Worm (Caenorhabditis elegans) whole organism, young adult: Measurements from ENCODE around the gene C34B4.4.
A peak's percentile ranks its signal among the peaks of the same experiment; 100 is the strongest.

Experiments used
- B0019.2 ChIP-seq: fragments of 200-800 bp; sonication (Bioruptor generic); conservative IDR thresholded peaks from 2 replicates; pipeline ENCODE4 v1.3.6; 2022; ENCODE audit warnings: missing genetic modification reagents, missing genetic modification characterization, missing compliant biosample characterization
- B0035.1 ChIP-seq: sonication (generic microtip); optimal IDR thresholded peaks from 2 replicates; lab custom pipeline; 2016; ENCODE audit warnings: missing genetic modification characterization, mild to moderate bottlenecking, missing compliant biosample characterization, missing genotype, missing genetic modification reagents
- B0261.1 ChIP-seq: sonication (generic microtip); optimal IDR thresholded peaks from 2 replicates; lab custom pipeline; 2016; ENCODE audit warnings: mild to moderate bottlenecking, missing genetic modification characterization, moderate library complexity, missing compliant biosample characterization
- F10E7.11 ChIP-seq: sonication (generic microtip); optimal IDR thresholded peaks from 2 replicates; lab custom pipeline; 2017; ENCODE audit warnings: mild to moderate bottlenecking, missing genetic modification characterization, moderate library complexity, missing compliant biosample characterization
- F37B4.10 ChIP-seq: fragments of 200-800 bp; sonication (Bioruptor generic); IDR thresholded peaks from 2 replicates; pipeline ENCODE4 v1.3.6; 2022; ENCODE audit warnings: missing genetic modification characterization, missing compliant biosample characterization
- K11D2.4 ChIP-seq: fragments of 200-800 bp; sonication (Bioruptor generic); IDR thresholded peaks from 2 replicates; pipeline ENCODE4 v1.3.6; 2022; ENCODE audit warnings: missing genetic modification reagents, missing genetic modification characterization, missing compliant biosample characterization
- K12H6.12 ChIP-seq: fragments of 200-800 bp; sonication (Bioruptor generic); optimal IDR thresholded peaks from 2 replicates; lab custom pipeline; 2018; ENCODE audit warnings: mild to moderate bottlenecking, missing genetic modification characterization, missing compliant biosample characterization
- T26A5.8 ChIP-seq: sonication (generic microtip); optimal IDR thresholded peaks from 2 replicates; lab custom pipeline; 2016; ENCODE audit warnings: missing genetic modification characterization, missing compliant biosample characterization
- Y53G8AR.9 ChIP-seq: fragments of 200-800 bp; sonication (Bioruptor generic); conservative IDR thresholded peaks from 2 replicates; pipeline ENCODE4 v1.3.6; 2022; ENCODE audit warnings: missing genetic modification reagents, missing genetic modification characterization, missing compliant biosample characterization
- Y67H2A.10 ChIP-seq: fragments of 200-800 bp; sonication (Bioruptor generic); conservative IDR thresholded peaks from 2 replicates; pipeline ENCODE4 v1.3.6; 2022; ENCODE audit warnings: missing genetic modification reagents, missing genetic modification characterization, missing compliant biosample characterization
- aptf-3 ChIP-seq: fragments of 200-800 bp; sonication (Bioruptor generic); IDR thresholded peaks from 2 replicates; pipeline ENCODE4 v1.3.6; 2022; ENCODE audit warnings: missing genetic modification characterization, missing compliant biosample characterization
- attf-3 ChIP-seq: fragments of 200-800 bp; sonication (Bioruptor generic); conservative IDR thresholded peaks from 2 replicates; pipeline ENCODE4 v1.3.6; 2022; ENCODE audit warnings: missing genetic modification reagents, missing genetic modification characterization, missing compliant biosample characterization
- ceh-58 ChIP-seq: fragments of 200-800 bp; sonication (Bioruptor generic); IDR thresholded peaks from 2 replicates; pipeline ENCODE4 v1.3.6; 2022; ENCODE audit warnings: missing genetic modification characterization, missing compliant biosample characterization
- die-1 ChIP-seq: sonication (generic microtip); optimal IDR thresholded peaks from 2 replicates; lab custom pipeline; 2016; ENCODE audit warnings: missing genotype, mild to moderate bottlenecking, missing genetic modification characterization, missing compliant biosample characterization
- dpff-1 ChIP-seq: sonication (generic microtip); optimal IDR thresholded peaks from 2 replicates; lab custom pipeline; 2017; ENCODE audit warnings: mild to moderate bottlenecking, missing genetic modification characterization, missing compliant biosample characterization
- efl-1 ChIP-seq: fragments of 150-350 bp; optimal IDR thresholded peaks from 2 replicates; lab custom pipeline; 2014; ENCODE audit warnings: missing biosample characterization, missing genetic modification reagents, missing genetic modification characterization
- egl-18 ChIP-seq: fragments of 200-800 bp; sonication (Bioruptor generic); IDR thresholded peaks from 2 replicates; pipeline ENCODE4 v1.3.6; 2022; ENCODE audit warnings: missing genetic modification reagents, missing genetic modification characterization, missing compliant biosample characterization
- hlh-12 ChIP-seq: sonication (generic microtip); optimal IDR thresholded peaks from 2 replicates; lab custom pipeline; 2016; ENCODE audit warnings: missing genetic modification characterization, missing compliant biosample characterization
- hlh-26 ChIP-seq: fragments of 200-800 bp; sonication (Bioruptor generic); conservative IDR thresholded peaks from 2 replicates; pipeline ENCODE4 v1.3.6; 2022; ENCODE audit warnings: missing genetic modification reagents, missing genetic modification characterization, missing compliant biosample characterization
- nfyb-1 ChIP-seq: fragments of 200-800 bp; sonication (Bioruptor generic); IDR thresholded peaks from 2 replicates; pipeline ENCODE4 v1.3.6; 2022; ENCODE audit warnings: missing genetic modification reagents, missing genetic modification characterization, missing compliant biosample characterization
- pbrm-1 ChIP-seq: fragments of 200-800 bp; sonication (Bioruptor generic); IDR thresholded peaks from 2 replicates; pipeline ENCODE4 v1.3.6; 2022; ENCODE audit warnings: missing genetic modification reagents, missing genetic modification characterization, missing compliant biosample characterization
- snpc-1.1 ChIP-seq: sonication (generic microtip); optimal IDR thresholded peaks from 2 replicates; lab custom pipeline; 2017; ENCODE audit warnings: missing genetic modification characterization, mild to moderate bottlenecking, missing compliant biosample characterization, antibody characterized with exemption, moderate library complexity, missing genotype, missing genetic modification reagents; ENCODE audit not compliant: insufficient read depth
- tbx-9 ChIP-seq: sonication (generic microtip); optimal IDR thresholded peaks from 2 replicates; lab custom pipeline; 2016; ENCODE audit warnings: borderline replicate concordance, missing genetic modification characterization, inconsistent platforms, missing compliant biosample characterization
- tlf-1 ChIP-seq: fragments of 200-800 bp; sonication (Bioruptor generic); optimal IDR thresholded peaks from 2 replicates; lab custom pipeline; 2018; ENCODE audit warnings: mild to moderate bottlenecking, missing genetic modification characterization, missing compliant biosample characterization
- unc-62 ChIP-seq: fragments of 150-350 bp; optimal IDR thresholded peaks from 2 replicates; lab custom pipeline; 2014; ENCODE audit warnings: missing biosample characterization, missing genetic modification reagents, missing genetic modification characterization
- xnd-1 ChIP-seq: sonication (generic microtip); optimal IDR thresholded peaks from 2 replicates; lab custom pipeline; 2016; ENCODE audit warnings: missing genotype, missing genetic modification reagents, missing genetic modification characterization, missing compliant biosample characterization
- zfh-2 ChIP-seq: fragments of 200-800 bp; sonication (Bioruptor generic); conservative IDR thresholded peaks from 2 replicates; pipeline ENCODE4 v1.3.6; 2022; ENCODE audit warnings: missing genetic modification reagents, missing genetic modification characterization, missing compliant biosample characterization
- zim-3 ChIP-seq: sonication (generic microtip); optimal IDR thresholded peaks from 2 replicates; lab custom pipeline; 2017; ENCODE audit warnings: mild to moderate bottlenecking, missing genetic modification characterization, moderate library complexity, missing compliant biosample characterization

The C34B4.4 gene

ce11 chrV:13095654-13096053, 5.4 kb downstream of the C34B4.4 start, which contains the start of gene C34B4.5 (continued):
- TF ChIP-seq hlh-26 (no peak), unc-62 (no peak)
- TF ChIP-seq, all 124 proteins: peak for 0

DNA sequence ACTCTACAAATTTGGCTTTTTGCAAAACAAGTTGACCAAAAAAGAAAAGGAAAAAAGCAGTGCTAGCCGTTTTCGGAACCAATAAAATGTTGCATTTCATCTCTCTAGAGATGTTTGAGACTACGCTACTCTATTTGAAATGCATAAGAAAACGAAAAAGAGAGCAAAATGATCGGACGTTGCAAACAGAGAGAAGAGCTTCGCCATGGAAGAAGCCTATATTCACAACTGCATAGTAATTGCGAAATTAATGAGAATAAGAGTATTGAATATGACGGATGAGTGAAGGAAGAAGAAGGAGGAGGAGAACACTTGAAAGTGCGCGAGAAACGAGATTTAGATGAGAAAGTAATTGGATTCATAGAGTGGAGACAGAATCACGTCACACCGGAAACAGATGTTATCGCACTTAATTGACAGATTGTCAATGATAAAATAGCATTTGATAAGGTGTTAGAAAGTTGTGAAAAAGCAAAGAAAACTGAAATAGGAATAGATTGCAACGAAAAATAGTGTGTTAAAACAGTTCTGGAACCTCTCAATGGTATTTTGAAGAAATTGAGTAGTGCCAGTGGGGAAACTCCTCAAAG, 15.7 kb downstream of the C34B4.4 start:
- no peak for TF ChIP-seq snpc-1.1
- peak; percentile 64 for TF ChIP-seq unc-62
- no peak for TF ChIP-seq B0261.1 (tag; lab: Kevin White, UChicago)

- TF ChIP-seq F37B4.10 (GFP tag; lab: Robert Waterston, UW) (no peak), attf-3 (GFP tag; lab: Robert Waterston, UW) (no peak), F10E7.11 (tag; lab: Kevin White, UChicago) (no peak), B0035.1 (no peak), aptf-3 (GFP tag; lab: Robert Waterston, UW) (no peak), Y53G8AR.9 (GFP tag; lab: Robert Waterston, UW) (no peak), pbrm-1 (GFP tag; lab: Robert Waterston, UW) (no peak), dpff-1 (tag; lab: Kevin White, UChicago) (no peak), die-1 (tag; lab: Kevin White, UChicago) (no peak), zfh-2 (GFP tag; lab: Robert Waterston, UW) (no peak), B0019.2 (GFP tag; lab: Robert Waterston, UW) (no peak)
Observed at ce11 chrV:13111599-13112191, 21.5 kb downstream of the C34B4.4 start.

ce11 chrV:13112937-13113497, 22.8 kb downstream of the C34B4.4 start:
- TF ChIP-seq tlf-1 (GFP tag; lab: Kevin White, UChicago) (no peak), xnd-1 (tag; lab: Kevin White, UChicago) (no peak), aptf-3 (GFP tag; lab: Robert Waterston, UW) (no peak), Y67H2A.10 (GFP tag; lab: Robert Waterston, UW) (no peak), nfyb-1 (GFP tag; lab: Robert Waterston, UW) (no peak), K12H6.12 (tag; lab: Kevin White, UChicago) (no peak), T26A5.8 (no peak), efl-1 (GFP tag; lab: Kevin White, UChicago) (no peak), K11D2.4 (no peak), hlh-12 (tag; lab: Kevin White, UChicago) (no peak), zim-3 (no peak), dpff-1 (tag; lab: Kevin White, UChicago) (no peak), egl-18 (no peak), B0261.1 (tag; lab: Kevin White, UChicago) (no peak), tbx-9 (no peak)

ce11 chrV:13114552-13115237, 24.5 kb downstream of the C34B4.4 start:
- TF ChIP-seq ceh-58 (GFP tag; lab: Robert Waterston, UW) (no peak), K11D2.4 (no peak)
